Worm (Caenorhabditis elegans) whole organism, young adult: Measurements from ENCODE around the gene ints-9.
"Not testable (repeated sequence)": the region's sequence is repeated elsewhere in the genome, so short reads cannot be mapped to it uniquely, and the experiment has no call there.

Source experiments
- B0035.1 ChIP-seq: sonication (generic microtip); optimal IDR thresholded peaks from 2 replicates; lab custom pipeline; 2016; ENCODE audit warnings: missing genetic modification characterization, mild to moderate bottlenecking, missing compliant biosample characterization, missing genotype, missing genetic modification reagents
- B0261.1 ChIP-seq: sonication (generic microtip); optimal IDR thresholded peaks from 2 replicates; lab custom pipeline; 2016; ENCODE audit warnings: mild to moderate bottlenecking, missing genetic modification characterization, moderate library complexity, missing compliant biosample characterization
- C17E4.6 ChIP-seq: fragments of 200-800 bp; sonication (Bioruptor generic); IDR thresholded peaks from 2 replicates; pipeline ENCODE4 v1.3.6; 2022; ENCODE audit warnings: missing genetic modification reagents, missing genetic modification characterization, missing compliant biosample characterization
- F10E7.11 ChIP-seq: sonication (generic microtip); optimal IDR thresholded peaks from 2 replicates; lab custom pipeline; 2017; ENCODE audit warnings: mild to moderate bottlenecking, missing genetic modification characterization, moderate library complexity, missing compliant biosample characterization
- F37B4.10 ChIP-seq: fragments of 200-800 bp; sonication (Bioruptor generic); IDR thresholded peaks from 2 replicates; pipeline ENCODE4 v1.3.6; 2022; ENCODE audit warnings: missing genetic modification characterization, missing compliant biosample characterization
- K11D2.4 ChIP-seq: fragments of 200-800 bp; sonication (Bioruptor generic); IDR thresholded peaks from 2 replicates; pipeline ENCODE4 v1.3.6; 2022; ENCODE audit warnings: missing genetic modification reagents, missing genetic modification characterization, missing compliant biosample characterization
- Y53F4B.3 ChIP-seq: fragments of 200-800 bp; sonication (Bioruptor generic); IDR thresholded peaks from 2 replicates; pipeline ENCODE4 v1.3.6; 2022; ENCODE audit warnings: missing genetic modification reagents, missing genetic modification characterization, missing compliant biosample characterization
- Y56A3A.18 ChIP-seq: fragments of 200-800 bp; sonication (Bioruptor generic); IDR thresholded peaks from 2 replicates; pipeline ENCODE4 v1.3.6; 2022; ENCODE audit warnings: missing genetic modification reagents, missing genetic modification characterization, missing compliant biosample characterization
- aptf-2 ChIP-seq: fragments of 200-800 bp; sonication (Bioruptor generic); conservative IDR thresholded peaks from 2 replicates; pipeline ENCODE4 v1.3.6; 2022; ENCODE audit warnings: missing genetic modification reagents, missing genetic modification characterization, missing compliant biosample characterization
- aptf-3 ChIP-seq: fragments of 200-800 bp; sonication (Bioruptor generic); IDR thresholded peaks from 2 replicates; pipeline ENCODE4 v1.3.6; 2022; ENCODE audit warnings: missing genetic modification characterization, missing compliant biosample characterization
- attf-6 ChIP-seq: fragments of 200-800 bp; sonication (Bioruptor generic); IDR thresholded peaks from 2 replicates; pipeline ENCODE4 v1.3.6; 2022; ENCODE audit warnings: missing genetic modification reagents, missing genetic modification characterization, missing compliant biosample characterization
- bed-2 ChIP-seq: fragments of 200-800 bp; sonication (Bioruptor generic); IDR thresholded peaks from 2 replicates; pipeline ENCODE4 v1.3.6; 2022; ENCODE audit warnings: missing genetic modification reagents, missing genetic modification characterization, missing compliant biosample characterization
- cebp-1 ChIP-seq, 2 experiments: fragments of 200-800 bp in 1 of 2; sonication (Bioruptor generic) in 1 of 2; sonication (generic microtip) in 1 of 2; IDR thresholded peaks in 1 of 2; optimal IDR thresholded peaks in 1 of 2; 2 replicates each; pipeline versions ENCODE4 v1.3.6 to Lab custom; 2017 to 2022; ENCODE audit warnings: missing compliant biosample characterization in 2 of 2, missing genetic modification characterization in 2 of 2, mild to moderate bottlenecking in 1 of 2, missing genetic modification reagents in 1 of 2, moderate library complexity in 1 of 2
- cebp-2 ChIP-seq: fragments of 200-800 bp; sonication (Bioruptor generic); IDR thresholded peaks from 2 replicates; pipeline ENCODE4 v1.3.6; 2022; ENCODE audit warnings: missing genetic modification characterization, missing compliant biosample characterization
- ceh-40 ChIP-seq: fragments of 200-800 bp; sonication (Bioruptor generic); IDR thresholded peaks from 2 replicates; pipeline ENCODE4 v1.3.6; 2022; ENCODE audit warnings: missing genetic modification characterization, missing compliant biosample characterization
- dox-1 ChIP-seq: fragments of 200-800 bp; sonication (Bioruptor generic); IDR thresholded peaks from 2 replicates; pipeline ENCODE4 v1.3.6; 2022; ENCODE audit warnings: missing genetic modification reagents, missing genetic modification characterization, missing compliant biosample characterization
- egl-18 ChIP-seq: fragments of 200-800 bp; sonication (Bioruptor generic); IDR thresholded peaks from 2 replicates; pipeline ENCODE4 v1.3.6; 2022; ENCODE audit warnings: missing genetic modification reagents, missing genetic modification characterization, missing compliant biosample characterization
- egl-44 ChIP-seq: fragments of 200-800 bp; sonication (Bioruptor generic); IDR thresholded peaks from 2 replicates; pipeline ENCODE4 v1.3.6; 2022; ENCODE audit warnings: missing genetic modification reagents, missing genetic modification characterization, missing compliant biosample characterization
- him-1 ChIP-seq: sonication (generic microtip); optimal IDR thresholded peaks from 2 replicates; lab custom pipeline; 2016; ENCODE audit warnings: missing genotype, missing genetic modification reagents, missing genetic modification characterization, missing compliant biosample characterization
- hmg-1.2 ChIP-seq: fragments of 200-800 bp; sonication (Bioruptor generic); IDR thresholded peaks from 2 replicates; pipeline ENCODE4 v1.3.6; 2022; ENCODE audit warnings: missing genetic modification reagents, missing genetic modification characterization, missing compliant biosample characterization
- hsf-1 ChIP-seq: fragments of 200-800 bp; sonication (Bioruptor generic); IDR thresholded peaks from 2 replicates; pipeline ENCODE4 v1.3.6; 2022; ENCODE audit warnings: missing genetic modification reagents, missing genetic modification characterization, missing compliant biosample characterization
- let-607 ChIP-seq, 2 experiments: fragments of 200-800 bp in 1 of 2; sonication (Bioruptor generic) in 1 of 2; sonication (generic microtip) in 1 of 2; optimal IDR thresholded peaks; 2 replicates each; lab custom pipeline; 2016 to 2018; ENCODE audit warnings: mild to moderate bottlenecking in 2 of 2, missing compliant biosample characterization in 2 of 2, missing genetic modification characterization in 2 of 2, moderate library complexity in 2 of 2, missing genotype in 1 of 2
- lin-26 ChIP-seq: fragments of 200-800 bp; sonication (Bioruptor generic); IDR thresholded peaks from 2 replicates; pipeline ENCODE4 v1.3.6; 2022; ENCODE audit warnings: missing genetic modification reagents, missing genetic modification characterization, missing compliant biosample characterization
- lin-54 ChIP-seq: fragments of 200-800 bp; sonication (Bioruptor generic); optimal IDR thresholded peaks from 2 replicates; lab custom pipeline; 2018; ENCODE audit warnings: mild to moderate bottlenecking, missing genetic modification characterization, missing compliant biosample characterization
- lsy-27 ChIP-seq: sonication (generic microtip); optimal IDR thresholded peaks from 2 replicates; lab custom pipeline; 2017; ENCODE audit warnings: missing genetic modification characterization, mild to moderate bottlenecking, missing compliant biosample characterization, antibody characterized with exemption, missing genotype, borderline replicate concordance; ENCODE audit not compliant: insufficient read depth
- madf-10 ChIP-seq: sonication (generic microtip); optimal IDR thresholded peaks from 2 replicates; lab custom pipeline; 2016; ENCODE audit warnings: mild to moderate bottlenecking, missing genetic modification characterization, missing compliant biosample characterization
- madf-8 ChIP-seq: fragments of 200-800 bp; sonication (Bioruptor generic); conservative IDR thresholded peaks from 2 replicates; pipeline ENCODE4 v1.3.6; 2022; ENCODE audit warnings: missing genetic modification reagents, missing genetic modification characterization, missing compliant biosample characterization
- mcd-1 ChIP-seq: fragments of 200-800 bp; sonication (Bioruptor generic); IDR thresholded peaks from 2 replicates; pipeline ENCODE4 v1.3.6; 2022; ENCODE audit warnings: missing genetic modification reagents, missing genetic modification characterization, missing compliant biosample characterization
- mel-28 ChIP-seq: sonication (generic microtip); optimal IDR thresholded peaks from 2 replicates; lab custom pipeline; 2016; ENCODE audit warnings: borderline replicate concordance, mild to moderate bottlenecking, missing genetic modification characterization, missing compliant biosample characterization
- mxl-1 ChIP-seq: sonication (generic microtip); optimal IDR thresholded peaks from 2 replicates; lab custom pipeline; 2016; ENCODE audit warnings: missing genetic modification characterization, missing compliant biosample characterization
- nhr-120 ChIP-seq: fragments of 200-800 bp; sonication (Bioruptor generic); IDR thresholded peaks from 2 replicates; pipeline ENCODE4 v1.3.6; 2022; ENCODE audit warnings: missing genetic modification characterization, missing compliant biosample characterization
- nhr-27 ChIP-seq: fragments of 200-800 bp; sonication (Bioruptor generic); optimal IDR thresholded peaks from 2 replicates; lab custom pipeline; 2018; ENCODE audit warnings: mild to moderate bottlenecking, missing genetic modification characterization, moderate library complexity, missing compliant biosample characterization
- nhr-80 ChIP-seq: sonication (generic microtip); optimal IDR thresholded peaks from 2 replicates; lab custom pipeline; 2016; ENCODE audit warnings: missing genetic modification characterization, missing compliant biosample characterization
- nhr-90 ChIP-seq: sonication (generic microtip); optimal IDR thresholded peaks from 2 replicates; lab custom pipeline; 2016; ENCODE audit warnings: missing genotype, mild to moderate bottlenecking, missing genetic modification characterization, missing compliant biosample characterization
- pbrm-1 ChIP-seq: fragments of 200-800 bp; sonication (Bioruptor generic); IDR thresholded peaks from 2 replicates; pipeline ENCODE4 v1.3.6; 2022; ENCODE audit warnings: missing genetic modification reagents, missing genetic modification characterization, missing compliant biosample characterization
- repo-1 ChIP-seq: sonication (generic microtip); optimal IDR thresholded peaks from 2 replicates; lab custom pipeline; 2017; ENCODE audit warnings: mild to moderate bottlenecking, missing genetic modification characterization, missing compliant biosample characterization
- snpc-1.3 ChIP-seq: sonication (generic microtip); optimal IDR thresholded peaks from 2 replicates; lab custom pipeline; 2017; ENCODE audit warnings: missing genetic modification characterization, mild to moderate bottlenecking, missing compliant biosample characterization, antibody characterized with exemption, moderate library complexity, missing genotype, missing genetic modification reagents; ENCODE audit not compliant: insufficient read depth
- somi-1 ChIP-seq: fragments of 200-800 bp; sonication (Bioruptor generic); optimal IDR thresholded peaks from 2 replicates; lab custom pipeline; 2018; ENCODE audit warnings: mild to moderate bottlenecking, missing genetic modification characterization, missing compliant biosample characterization
- unc-130 ChIP-seq: sonication (generic microtip); optimal IDR thresholded peaks from 2 replicates; lab custom pipeline; 2016; ENCODE audit warnings: missing genetic modification reagents, missing genetic modification characterization, missing compliant biosample characterization
- ztf-18 ChIP-seq: sonication (generic microtip); optimal IDR thresholded peaks from 2 replicates; lab custom pipeline; 2016; ENCODE audit warnings: missing genotype, mild to moderate bottlenecking, missing genetic modification characterization, missing compliant biosample characterization
- ztf-28 ChIP-seq: fragments of 200-800 bp; sonication (Bioruptor generic); IDR thresholded peaks from 2 replicates; pipeline ENCODE4 v1.3.6; 2022; ENCODE audit warnings: missing genetic modification reagents, missing genetic modification characterization, missing compliant biosample characterization

ints-9 gene

DNA sequence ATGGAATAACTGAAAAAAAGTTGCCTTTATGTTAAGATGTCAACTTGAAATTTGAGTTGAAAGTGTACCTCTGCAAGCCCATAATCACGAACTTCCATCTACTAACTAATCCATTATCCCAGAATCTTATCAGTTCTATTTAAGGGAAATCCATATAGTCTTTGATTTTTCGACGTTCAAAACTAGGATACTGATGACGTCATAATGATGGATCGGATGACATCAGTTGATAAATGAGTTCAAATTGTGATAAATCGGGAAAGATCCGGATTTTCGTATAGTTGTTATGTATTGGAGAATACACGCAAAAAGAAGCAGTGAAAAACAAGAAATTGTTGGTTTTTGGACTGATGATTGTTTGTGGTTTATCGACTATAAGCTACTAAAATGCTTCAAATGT, 31.9 kb upstream of the ints-9 start:
- TF ChIP-seq F37B4.10 (GFP tag; lab: Robert Waterston, UW) (no peak), repo-1 (tag; lab: Kevin White, UChicago) (no peak), mxl-1 (tag; lab: Kevin White, UChicago) (no peak), K11D2.4 (no peak), nhr-120 (GFP tag; lab: Robert Waterston, UW) (no peak), mcd-1 (GFP tag; lab: Robert Waterston, UW) (no peak)

DNA sequence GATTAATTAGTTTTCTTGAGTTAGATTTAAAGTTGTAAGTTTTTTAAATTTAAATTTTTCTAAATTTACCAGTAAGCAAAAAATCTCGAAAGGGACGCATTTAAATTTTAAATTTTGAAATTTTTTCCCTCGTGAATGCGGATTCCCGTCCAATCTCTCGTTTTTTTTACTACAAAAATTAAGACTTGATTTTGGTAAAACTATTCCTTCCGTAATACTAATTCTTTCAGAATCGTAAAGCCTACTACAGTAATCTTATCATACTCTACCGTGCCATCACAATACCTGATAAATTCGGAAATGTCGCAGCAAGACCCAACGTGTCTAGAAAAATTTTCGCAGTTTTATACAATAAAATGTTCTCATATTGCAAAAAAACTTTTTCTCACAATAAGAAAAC, 30.4 kb upstream of the ints-9 start, which contains the start of the genes C54F6.19 and nhx-3:
Gene C54F6.19 (plus strand): TSS at position 301 of the 400 bp plus-strand sequence.
Gene nhx-3 (minus strand): TSS at position 337 of the 400 bp plus-strand sequence.
- TF ChIP-seq lsy-27 = no peak
- no peak for TF ChIP-seq F37B4.10 (GFP tag; lab: Robert Waterston, UW)
- TF ChIP-seq snpc-1.3 (tag; lab: Kevin White, UChicago) = no peak
- no peak for TF ChIP-seq cebp-2
- TF ChIP-seq hsf-1 (GFP tag; lab: Robert Waterston, UW) = no peak
- TF ChIP-seq unc-130 (GFP tag; lab: Kevin White, UChicago) = no peak
- no peak for TF ChIP-seq dox-1

DNA sequence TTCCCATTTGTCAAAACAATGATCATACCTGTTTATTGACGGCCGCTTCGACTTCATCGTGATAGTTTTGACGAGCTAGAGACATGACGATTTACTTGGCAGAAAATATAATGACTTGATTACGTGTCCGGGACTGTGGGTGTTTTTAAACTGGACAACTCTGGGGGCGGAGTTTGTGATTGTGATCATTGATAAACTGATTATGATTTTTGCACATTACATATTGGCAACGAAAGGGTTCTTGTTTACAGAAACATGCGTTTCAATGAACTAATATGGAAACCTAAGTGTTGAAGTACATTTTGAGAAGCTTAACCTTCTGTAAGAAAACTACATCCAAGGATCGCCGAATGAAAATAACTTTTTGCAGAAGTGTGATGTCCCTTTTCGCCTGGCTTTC, 28.1 kb upstream of the ints-9 start, which contains the start of gene ftn-1:
Gene ftn-1 (minus strand): TSS at position 101 of the 400 bp plus-strand sequence.
- TF ChIP-seq let-607 (tag; optimal IDR thresholded peaks at IDR 0.05; lab: Kevin White, UChicago) (no peak), madf-8 (GFP tag; lab: Robert Waterston, UW) (no peak), somi-1 (GFP tag; lab: Kevin White, UChicago) (no peak), hmg-1.2 (GFP tag; lab: Robert Waterston, UW) (no peak), unc-130 (GFP tag; lab: Kevin White, UChicago) (no peak), madf-10 (tag; lab: Kevin White, UChicago) (no peak), F10E7.11 (tag; lab: Kevin White, UChicago) (no peak), mel-28 (tag; lab: Kevin White, UChicago) (no peak)

ce11 chrV:7548017-7548416, 27.6 kb upstream of the ints-9 start:
- TF ChIP-seq egl-18 (GFP tag; lab: Robert Waterston, UW) = no peak
- no peak for TF ChIP-seq mxl-1 (tag; lab: Kevin White, UChicago)
- TF ChIP-seq nhr-80 = peak; percentile 21
- no peak for TF ChIP-seq B0035.1
- no peak for TF ChIP-seq nhr-27
- TF ChIP-seq K11D2.4 = no peak
- no peak for TF ChIP-seq B0261.1 (tag; lab: Kevin White, UChicago)

ce11 chrV:7548499-7548898, 27.1 kb upstream of the ints-9 start:
- TF ChIP-seq nhr-90 (tag; lab: Kevin White, UChicago) = peak; percentile 58
- peak; percentile 93 for TF ChIP-seq aptf-3 (GFP tag; lab: Robert Waterston, UW)
- TF ChIP-seq ztf-28 (GFP tag; lab: Robert Waterston, UW) = peak; percentile 71; the same call in 1 of the 2 replicates
- peak; percentile 87 for TF ChIP-seq hsf-1 (GFP tag; lab: Robert Waterston, UW)
- peak; percentile 69 for TF ChIP-seq pbrm-1 (GFP tag; lab: Robert Waterston, UW)
- peak; percentile 36; the same call in 1 of the 2 replicates for TF ChIP-seq cebp-1 (GFP tag; IDR thresholded peaks at IDR 0.05; lab: Robert Waterston, UW)
- TF ChIP-seq cebp-1 (tag; optimal IDR thresholded peaks at IDR 0.05; lab: Kevin White, UChicago) = not testable (repeated sequence)
- 0 out of 2 replicates have a peak, but pooled peaks have one; percentile 71 for TF ChIP-seq cebp-2
- TF ChIP-seq bed-2 (GFP tag; lab: Robert Waterston, UW) = peak; percentile 66; the same call in 1 of the 2 replicates
- TF ChIP-seq C17E4.6 (GFP tag; lab: Robert Waterston, UW) = peak; percentile 70
- peak; percentile 57 for TF ChIP-seq lin-54 (GFP tag; lab: Kevin White, UChicago)
- peak; percentile 30 for TF ChIP-seq ztf-18 (tag; lab: Kevin White, UChicago)
- peak; percentile 93 for TF ChIP-seq egl-44
- TF ChIP-seq Y56A3A.18 (GFP tag; lab: Robert Waterston, UW) = peak; percentile 91
- TF ChIP-seq him-1 = peak; percentile 45
- peak; percentile 49 for TF ChIP-seq attf-6 (GFP tag; lab: Robert Waterston, UW)
- TF ChIP-seq aptf-2 (GFP tag; lab: Robert Waterston, UW) = peak; percentile 78
- peak; percentile 62; the same call in 1 of the 2 replicates for TF ChIP-seq Y53F4B.3 (GFP tag; lab: Robert Waterston, UW)
- TF ChIP-seq ceh-40 (GFP tag; lab: Robert Waterston, UW) = peak; percentile 77; the same call in 1 of the 2 replicates
- TF ChIP-seq mcd-1 (GFP tag; lab: Robert Waterston, UW) = peak; percentile 67
- TF ChIP-seq lin-26 (GFP tag; lab: Robert Waterston, UW) = peak; percentile 97
